Worm (Caenorhabditis elegans): Measurements from ENCODE around the gene E01B7.2.

ce11 chrV:17949093-17949492 is 27.5 kb downstream of the E01B7.2 start, which contains the start of gene dpy-21:
- no peak for TF ChIP-seq egl-27 (tag; optimal IDR thresholded peaks at IDR 0.05)
- no peak for TF ChIP-seq lin-39 (tag; optimal IDR thresholded peaks at IDR 0.05)
- TF ChIP-seq aly-2 (tag; optimal IDR thresholded peaks at IDR 0.05): no peak
- no peak for TF ChIP-seq ztf-4 (tag; optimal IDR thresholded peaks at IDR 0.05)
- no peak for TF ChIP-seq nhr-12 (tag; optimal IDR thresholded peaks at IDR 0.05)
- no peak for TF ChIP-seq mbf-1 (tag; optimal IDR thresholded peaks at IDR 0.05)

All from whole organism, L2 larva.